Worm (Caenorhabditis elegans) whole organism, young adult: ENCODE data around the gene lys-5.

Experiments
- B0035.1 ChIP-seq: sonication (generic microtip); optimal IDR thresholded peaks from 2 replicates; lab custom pipeline; 2016; ENCODE audit warnings: missing genetic modification characterization, mild to moderate bottlenecking, missing compliant biosample characterization, missing genotype, missing genetic modification reagents
- C17E4.6 ChIP-seq: fragments of 200-800 bp; sonication (Bioruptor generic); IDR thresholded peaks from 2 replicates; pipeline ENCODE4 v1.3.6; 2022; ENCODE audit warnings: missing genetic modification reagents, missing genetic modification characterization, missing compliant biosample characterization
- F33H1.4 ChIP-seq: fragments of 200-800 bp; sonication (Bioruptor generic); IDR thresholded peaks from 2 replicates; pipeline ENCODE4 v1.3.6; 2022; ENCODE audit warnings: missing genetic modification reagents, missing genetic modification characterization, missing compliant biosample characterization
- K12H6.12 ChIP-seq: fragments of 200-800 bp; sonication (Bioruptor generic); optimal IDR thresholded peaks from 2 replicates; lab custom pipeline; 2018; ENCODE audit warnings: mild to moderate bottlenecking, missing genetic modification characterization, missing compliant biosample characterization
- attf-3 ChIP-seq: fragments of 200-800 bp; sonication (Bioruptor generic); conservative IDR thresholded peaks from 2 replicates; pipeline ENCODE4 v1.3.6; 2022; ENCODE audit warnings: missing genetic modification reagents, missing genetic modification characterization, missing compliant biosample characterization
- ceh-79 ChIP-seq: sonication (generic microtip); optimal IDR thresholded peaks from 2 replicates; lab custom pipeline; 2017; ENCODE audit warnings: mild to moderate bottlenecking, missing genetic modification characterization, missing compliant biosample characterization
- dox-1 ChIP-seq: fragments of 200-800 bp; sonication (Bioruptor generic); IDR thresholded peaks from 2 replicates; pipeline ENCODE4 v1.3.6; 2022; ENCODE audit warnings: missing genetic modification reagents, missing genetic modification characterization, missing compliant biosample characterization
- lag-1 ChIP-seq: fragments of 200-800 bp; sonication (Bioruptor generic); IDR thresholded peaks from 2 replicates; pipeline ENCODE4 v1.3.6; 2022; ENCODE audit warnings: missing genetic modification reagents, missing genetic modification characterization, missing compliant biosample characterization
- madf-8 ChIP-seq: fragments of 200-800 bp; sonication (Bioruptor generic); conservative IDR thresholded peaks from 2 replicates; pipeline ENCODE4 v1.3.6; 2022; ENCODE audit warnings: missing genetic modification reagents, missing genetic modification characterization, missing compliant biosample characterization
- pha-4 ChIP-seq: fragments of 150-350 bp; sonication (generic microtip); optimal IDR thresholded peaks from 2 replicates; lab custom pipeline; 2014; ENCODE audit warnings: missing biosample characterization, missing genetic modification reagents, missing genetic modification characterization
- ztf-25 ChIP-seq: fragments of 200-800 bp; sonication (Bioruptor generic); IDR thresholded peaks from 2 replicates; pipeline ENCODE4 v1.3.6; 2022; ENCODE audit warnings: missing genetic modification reagents, missing genetic modification characterization, missing compliant biosample characterization

- no peak for TF ChIP-seq pha-4 (tag; lab: Kevin White, UChicago)
- TF ChIP-seq ztf-25: no peak
- TF ChIP-seq madf-8 (GFP tag; lab: Robert Waterston, UW): no peak
- TF ChIP-seq C17E4.6 (GFP tag; lab: Robert Waterston, UW): no peak
- no peak for TF ChIP-seq K12H6.12 (tag; lab: Kevin White, UChicago)
- TF ChIP-seq ceh-79: no peak
- TF ChIP-seq B0035.1: no peak
- no peak for TF ChIP-seq dox-1
- no peak for TF ChIP-seq attf-3
- no peak for TF ChIP-seq F33H1.4 (GFP tag; lab: Robert Waterston, UW)
- no peak for TF ChIP-seq lag-1 (GFP tag; lab: Robert Waterston, UW)
Observed at ce11 chrIV:11627847-11628246, 2.5 kb upstream of the lys-5 start, which contains the start of gene lys-6.
